Worm (Caenorhabditis elegans): ENCODE measurements around the gene C25H3.7.

Gene C25H3.7

DNA sequence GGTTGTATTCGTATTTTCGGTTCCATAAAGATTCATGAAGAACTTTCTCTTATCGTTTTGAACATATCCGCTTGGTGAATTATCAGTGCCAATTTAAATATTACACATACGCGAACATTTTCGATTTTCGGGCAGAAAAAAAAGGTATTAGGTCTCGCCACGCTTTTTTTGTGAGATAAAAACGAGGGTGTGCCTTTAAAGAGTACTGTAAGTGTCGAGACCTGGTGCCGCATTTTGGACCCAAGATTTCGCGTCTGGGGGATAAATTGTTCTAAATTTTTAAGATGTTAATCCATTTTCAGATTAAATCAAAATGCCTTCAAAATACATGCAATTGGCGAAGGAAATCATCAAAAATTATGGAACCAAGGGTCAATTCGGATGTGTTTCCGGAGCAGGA, 25.2 kb upstream of the C25H3.7 start, which contains the start of gene C25H3.3:
Gene C25H3.3, plus strand, starts transcription at position 301 of the 400 bp plus-strand sequence.
- TF ChIP-seq pag-3 (tag; optimal IDR thresholded peaks at IDR 0.05; ENCODE audit: borderline replicate concordance) = no peak

DNA sequence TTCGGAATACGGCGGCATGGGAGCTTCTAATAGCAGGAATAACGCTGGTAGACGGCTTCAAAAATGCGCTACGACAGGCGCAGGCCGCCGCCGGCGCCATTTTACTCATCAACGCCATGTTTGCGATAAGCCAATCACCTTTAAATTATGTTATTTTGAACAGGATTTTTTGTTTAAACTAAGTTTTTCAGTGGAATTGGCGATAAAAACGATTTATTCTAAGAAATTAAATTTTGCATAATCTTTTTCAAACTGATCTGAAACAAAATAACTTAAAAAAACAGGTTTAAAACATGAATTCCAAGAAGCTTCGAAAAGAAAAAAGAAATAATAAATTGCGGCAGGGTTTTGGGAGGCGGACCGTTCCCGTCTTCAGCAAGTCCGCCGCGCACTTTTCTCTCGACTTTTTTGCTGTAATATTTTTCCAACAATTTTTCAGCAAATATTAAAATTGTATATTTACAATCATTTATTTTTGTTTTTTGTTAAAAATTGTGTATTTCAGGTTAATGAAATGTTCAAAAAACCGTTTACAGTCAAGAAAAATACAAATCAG, 22.6 kb upstream of the C25H3.7 start, which contains the start of the genes ndub-5 and eif-2D:
Gene ndub-5, minus strand, starts transcription at position 138 of the 556 bp plus-strand sequence.
Gene eif-2D, plus strand, starts transcription at position 506 of the 556 bp plus-strand sequence.
- TF ChIP-seq nhr-232 (tag; optimal IDR thresholded peaks at IDR 0.05) (no peak), ceh-31 (tag; optimal IDR thresholded peaks at IDR 0.05) (peak; percentile 33), nfya-1 (tag; optimal IDR thresholded peaks at IDR 0.05) (peak; percentile 13), pax-1 (tag; optimal IDR thresholded peaks at IDR 0.05) (no peak), tbx-2 (tag; optimal IDR thresholded peaks at IDR 0.05) (peak; percentile 26), ceh-6 (GFP tag; optimal IDR thresholded peaks at IDR 0.05) (no peak), ttx-3 (tag; optimal IDR thresholded peaks at IDR 0.05) (peak; percentile 8), ceh-14 (tag; optimal IDR thresholded peaks at IDR 0.05) (peak; percentile 28), ceh-22 (tag; optimal IDR thresholded peaks at IDR 0.05) (no peak), elt-2 (tag; optimal IDR thresholded peaks at IDR 0.05) (peak; percentile 83)

DNA sequence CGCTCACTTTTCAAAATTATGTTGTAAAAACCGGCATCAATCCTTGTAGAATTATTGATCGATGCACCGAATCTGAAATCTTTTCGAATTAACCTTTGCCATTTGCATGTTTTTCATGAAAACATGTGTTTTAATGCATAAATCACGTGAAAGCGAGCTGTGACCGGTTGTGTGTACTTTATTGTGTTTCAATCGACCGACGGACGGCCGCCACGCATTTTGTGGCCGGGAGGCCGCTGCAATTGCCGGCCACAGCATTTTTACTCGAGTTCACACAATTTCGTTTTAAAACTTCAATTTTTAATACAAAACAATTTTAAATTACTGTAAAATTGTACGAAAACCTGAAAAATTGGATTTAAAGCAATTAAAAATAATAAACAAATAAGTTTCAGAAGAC, 20.2 kb upstream of the C25H3.7 start, which contains the start of gene C25H3.11:
Gene C25H3.11, minus strand, starts transcription at position 82 of the 400 bp plus-strand sequence.
- TF ChIP-seq ama-1 (optimal IDR thresholded peaks at IDR 0.05) = peak; percentile 5
- peak; percentile 55 for TF ChIP-seq hlh-30 (tag; optimal IDR thresholded peaks at IDR 0.05; ENCODE audit: insufficient read depth)
- TF ChIP-seq ceh-2 (tag; optimal IDR thresholded peaks at IDR 0.05) = peak; percentile 35
- TF ChIP-seq ttx-3 (tag; optimal IDR thresholded peaks at IDR 0.05) = no peak
- no peak for TF ChIP-seq odd-2 (tag; optimal IDR thresholded peaks at IDR 0.05)

DNA sequence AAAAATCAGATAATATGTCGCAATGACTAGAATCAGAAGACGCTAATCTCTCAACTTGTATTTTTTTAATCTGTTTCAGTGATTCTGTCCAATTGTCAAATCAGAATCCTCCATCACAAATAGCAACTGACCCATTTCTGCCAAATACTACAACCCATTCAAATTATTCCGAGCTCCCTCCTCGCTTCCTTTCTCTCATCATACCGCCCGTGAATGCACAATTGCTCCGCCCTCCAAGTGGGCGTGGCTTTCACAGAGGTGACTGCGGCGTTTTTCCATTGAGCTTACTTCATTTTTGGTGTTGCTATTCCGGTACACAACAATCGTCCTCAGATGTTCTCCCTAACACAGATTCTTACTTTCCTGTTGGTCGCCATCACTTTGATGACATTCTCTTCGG, 12.0 kb upstream of the C25H3.7 start, which contains the start of gene flp-27:
Gene flp-27, plus strand, starts transcription at position 301 of the 400 bp plus-strand sequence.
- TF ChIP-seq unc-86 (tag; optimal IDR thresholded peaks at IDR 0.05) (no peak), ceh-45 (GFP tag; IDR thresholded peaks at IDR 0.05) (no peak), lim-6 (tag; optimal IDR thresholded peaks at IDR 0.05) (no peak), lin-11 (tag; optimal IDR thresholded peaks at IDR 0.05) (no peak), unc-55 (GFP tag; optimal IDR thresholded peaks at IDR 0.05) (no peak), ceh-19 (GFP tag; optimal IDR thresholded peaks at IDR 0.05) (no peak), ceh-24 (tag; optimal IDR thresholded peaks at IDR 0.05) (no peak), ztf-16 (tag; optimal IDR thresholded peaks at IDR 0.05) (no peak), ceh-48 (tag; optimal IDR thresholded peaks at IDR 0.05) (no peak), dmd-4 (tag; optimal IDR thresholded peaks at IDR 0.05; ENCODE audit: borderline replicate concordance) (no peak), ahr-1 (tag; optimal IDR thresholded peaks at IDR 0.05) (no peak), dve-1 (tag; optimal IDR thresholded peaks at IDR 0.05) (no peak), ceh-18 (tag; optimal IDR thresholded peaks at IDR 0.05) (no peak), pag-3 (tag; optimal IDR thresholded peaks at IDR 0.05; ENCODE audit: borderline replicate concordance) (no peak), pax-1 (tag; optimal IDR thresholded peaks at IDR 0.05) (no peak), fkh-10 (GFP tag; optimal IDR thresholded peaks at IDR 0.05) (no peak), zip-5 (tag; optimal IDR thresholded peaks at IDR 0.05) (no peak), mec-3 (tag; optimal IDR thresholded peaks at IDR 0.05; ENCODE audit: borderline replicate concordance) (no peak), odd-2 (tag; optimal IDR thresholded peaks at IDR 0.05) (no peak), nhr-232 (tag; optimal IDR thresholded peaks at IDR 0.05) (no peak)

DNA sequence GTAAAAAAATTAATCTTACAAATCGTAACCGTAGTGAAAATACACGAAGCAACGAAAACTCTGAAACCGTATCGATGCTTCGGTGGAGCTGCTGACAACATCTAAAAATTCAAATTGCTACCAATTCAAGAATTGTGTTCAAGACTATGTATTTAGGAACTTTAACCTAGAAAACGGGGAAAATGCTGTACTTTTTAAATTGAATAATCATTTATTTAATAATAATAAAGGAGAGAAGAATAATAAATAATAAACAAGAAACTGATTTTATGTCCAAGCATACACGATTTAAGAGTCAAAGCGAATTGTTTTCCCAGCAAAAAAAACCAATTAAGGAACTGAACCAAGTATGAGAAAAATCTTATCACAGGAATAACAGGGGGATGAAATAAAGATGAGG, 850 bp upstream of the C25H3.7 start, which contains the start of gene C25H3.17:
Gene C25H3.17, minus strand, starts transcription at position 101 of the 400 bp plus-strand sequence.
- no peak for TF ChIP-seq ets-4 (tag; optimal IDR thresholded peaks at IDR 0.05)
- TF ChIP-seq ceh-22 (tag; optimal IDR thresholded peaks at IDR 0.05) = no peak
- TF ChIP-seq npax-4 (tag; optimal IDR thresholded peaks at IDR 0.05) = no peak
- TF ChIP-seq unc-55 (GFP tag; optimal IDR thresholded peaks at IDR 0.05) = no peak
- no peak for TF ChIP-seq syd-9 (tag; optimal IDR thresholded peaks at IDR 0.05)
- no peak for TF ChIP-seq nfya-1 (tag; optimal IDR thresholded peaks at IDR 0.05)
- no peak for TF ChIP-seq pax-1 (tag; optimal IDR thresholded peaks at IDR 0.05)
- no peak for TF ChIP-seq pqm-1 (tag; optimal IDR thresholded peaks at IDR 0.05)
- TF ChIP-seq hlh-8 (tag; optimal IDR thresholded peaks at IDR 0.05) = no peak
- no peak for TF ChIP-seq pag-3 (tag; optimal IDR thresholded peaks at IDR 0.05; ENCODE audit: borderline replicate concordance)
- TF ChIP-seq ceh-34 (tag; optimal IDR thresholded peaks at IDR 0.05) = no peak
- TF ChIP-seq ceh-9 (tag; optimal IDR thresholded peaks at IDR 0.05) = no peak
- no peak for TF ChIP-seq hlh-13 (GFP tag; optimal IDR thresholded peaks at IDR 0.05)
- no peak for TF ChIP-seq che-1 (tag; optimal IDR thresholded peaks at IDR 0.05)
- TF ChIP-seq zip-5 (tag; optimal IDR thresholded peaks at IDR 0.05) = no peak
- no peak for TF ChIP-seq ztf-16 (tag; optimal IDR thresholded peaks at IDR 0.05)
- TF ChIP-seq ceh-48 (tag; optimal IDR thresholded peaks at IDR 0.05) = no peak
